Fruit fly (Drosophila melanogaster) whole organism, embryonic: ENCODE measurements around the gene CanB.

Experiments
- Bdp1 ChIP-seq: fragments of 200-800 bp; sonication (Bioruptor generic); optimal IDR thresholded peaks from 3 replicates; lab custom pipeline; 2016; ENCODE audit warnings: missing biosample characterization, missing genetic modification characterization
- CG10366 ChIP-seq: fragments of 200-800 bp; sonication (Bioruptor generic); IDR thresholded peaks from 2 replicates; pipeline ENCODE4 v1.3.6; 2022; ENCODE audit warnings: missing biosample characterization, missing genetic modification characterization
- CG10462 ChIP-seq: fragments of 200-800 bp; sonication (Bioruptor generic); optimal IDR thresholded peaks from 2 replicates; lab custom pipeline; 2016; ENCODE audit warnings: missing biosample characterization, missing genetic modification characterization
- CG10959 ChIP-seq: fragments of 200-800 bp; sonication (Bioruptor generic); IDR thresholded peaks from 2 replicates; pipeline ENCODE4 v1.3.6; 2022; ENCODE audit warnings: missing biosample characterization, missing genetic modification characterization
- CG11723 ChIP-seq: fragments of 200-800 bp; sonication (Bioruptor generic); optimal IDR thresholded peaks from 2 replicates; lab custom pipeline; 2017; ENCODE audit warnings: missing biosample characterization, mild to moderate bottlenecking, missing genetic modification characterization
- CG12071 ChIP-seq: fragments of 200-800 bp; sonication (Bioruptor generic); optimal IDR thresholded peaks from 3 replicates; lab custom pipeline; 2018; ENCODE audit warnings: missing biosample characterization, mild to moderate bottlenecking, missing genetic modification characterization
- CG12299 ChIP-seq: fragments of 200-800 bp; sonication (Bioruptor generic); optimal IDR thresholded peaks from 2 replicates; lab custom pipeline; 2018; ENCODE audit warnings: missing biosample characterization, mild to moderate bottlenecking, missing genetic modification characterization
- CG13775 ChIP-seq: fragments of 200-800 bp; sonication (Bioruptor generic); optimal IDR thresholded peaks from 3 replicates; lab custom pipeline; 2017; ENCODE audit warnings: missing biosample characterization, mild to moderate bottlenecking, missing genetic modification characterization
- CG13894 ChIP-seq: fragments of 200-800 bp; sonication (Bioruptor generic); optimal IDR thresholded peaks from 3 replicates; lab custom pipeline; 2018; ENCODE audit warnings: missing biosample characterization, mild to moderate bottlenecking, missing genetic modification characterization, moderate library complexity
- CG15696 ChIP-seq: fragments of 200-800 bp; sonication (Bioruptor generic); optimal IDR thresholded peaks from 2 replicates; lab custom pipeline; 2019; ENCODE audit warnings: missing biosample characterization, mild to moderate bottlenecking, missing genetic modification characterization, moderate library complexity
- CG1603 ChIP-seq: fragments of 200-800 bp; sonication (Bioruptor generic); optimal IDR thresholded peaks from 2 replicates; lab custom pipeline; 2019; ENCODE audit warnings: missing biosample characterization, mild to moderate bottlenecking, missing genetic modification characterization, moderate library complexity
- CG18619 ChIP-seq: fragments of 200-800 bp; sonication (Bioruptor generic); optimal IDR thresholded peaks from 3 replicates; lab custom pipeline; 2017; ENCODE audit warnings: missing biosample characterization, mild to moderate bottlenecking, missing genetic modification characterization
- CG18764 ChIP-seq: fragments of 200-800 bp; sonication (Bioruptor generic); optimal IDR thresholded peaks from 3 replicates; lab custom pipeline; 2016; ENCODE audit warnings: missing biosample characterization, missing genetic modification characterization
- CG2712 ChIP-seq: fragments of 200-800 bp; optimal IDR thresholded peaks from 3 replicates; lab custom pipeline; 2019; ENCODE audit warnings: missing biosample characterization, mild to moderate bottlenecking, missing genetic modification characterization, moderate library complexity
- CG3281 ChIP-seq: fragments of 200-800 bp; sonication (Bioruptor generic); optimal IDR thresholded peaks from 3 replicates; lab custom pipeline; 2017; ENCODE audit warnings: missing biosample characterization, mild to moderate bottlenecking, missing genetic modification characterization
- CG34224 ChIP-seq: fragments of 200-800 bp; sonication (Bioruptor generic); IDR thresholded peaks from 3 replicates; pipeline ENCODE4 v1.3.6; 2022; ENCODE audit warnings: missing biosample characterization, missing genetic modification characterization; ENCODE audit not compliant: partially characterized antibody
- CG3995 ChIP-seq: fragments of 200-800 bp; sonication (Bioruptor generic); optimal IDR thresholded peaks from 3 replicates; lab custom pipeline; 2016; ENCODE audit warnings: missing biosample characterization, missing genetic modification characterization
- CG42726 ChIP-seq: fragments of 200-800 bp; sonication (Bioruptor generic); IDR thresholded peaks from 2 replicates; pipeline ENCODE4 v1.3.6; 2022; ENCODE audit warnings: missing biosample characterization, missing genetic modification characterization; ENCODE audit not compliant: partially characterized antibody
- CG4730 ChIP-seq: fragments of 200-800 bp; sonication (Bioruptor generic); IDR thresholded peaks from 2 replicates; pipeline ENCODE4 v1.3.6; 2022; ENCODE audit warnings: missing biosample characterization, missing genetic modification characterization
- CG5245 ChIP-seq: fragments of 200-800 bp; sonication (Bioruptor generic); optimal IDR thresholded peaks from 3 replicates; lab custom pipeline; 2016; ENCODE audit warnings: missing biosample characterization, missing genetic modification characterization
- CG5953 ChIP-seq: fragments of 200-800 bp; sonication (Bioruptor generic); IDR thresholded peaks from 2 replicates; pipeline ENCODE4 v1.3.6; 2022; ENCODE audit warnings: missing biosample characterization, missing genetic modification characterization
- CG6791 ChIP-seq: fragments of 200-800 bp; sonication (Bioruptor generic); IDR thresholded peaks from 3 replicates; pipeline ENCODE4 v1.3.6; 2022; ENCODE audit warnings: missing biosample characterization, missing genetic modification characterization; ENCODE audit not compliant: partially characterized antibody
- CG6854 ChIP-seq: fragments of 200-800 bp; sonication (Bioruptor generic); optimal IDR thresholded peaks from 3 replicates; lab custom pipeline; 2017; ENCODE audit warnings: missing biosample characterization, mild to moderate bottlenecking, missing genetic modification characterization
- CG7786 ChIP-seq: fragments of 200-800 bp; sonication (Bioruptor generic); optimal IDR thresholded peaks from 2 replicates; lab custom pipeline; 2016; ENCODE audit warnings: missing biosample characterization, missing genetic modification characterization
- CG9876 ChIP-seq: fragments of 200-800 bp; sonication (Bioruptor generic); optimal IDR thresholded peaks from 2 replicates; lab custom pipeline; 2016; ENCODE audit warnings: missing biosample characterization, missing genetic modification characterization
- CoRest ChIP-seq: fragments of 200-800 bp; sonication (Bioruptor generic); optimal IDR thresholded peaks from 3 replicates; lab custom pipeline; 2018; ENCODE audit warnings: missing biosample characterization, mild to moderate bottlenecking, missing genetic modification characterization, moderate library complexity
- Dp ChIP-seq: fragments of 200-800 bp; sonication (Bioruptor generic); optimal IDR thresholded peaks from 2 replicates; lab custom pipeline; 2018; ENCODE audit warnings: missing biosample characterization, mild to moderate bottlenecking, missing genetic modification characterization, moderate library complexity
- HmgZ ChIP-seq: fragments of 200-800 bp; sonication (Bioruptor generic); optimal IDR thresholded peaks from 2 replicates; lab custom pipeline; 2018; ENCODE audit warnings: missing biosample characterization, mild to moderate bottlenecking, missing genetic modification characterization
- Hr51 ChIP-seq, 2 experiments: fragments of 200-800 bp; sonication (Bioruptor generic); optimal IDR thresholded peaks; 2 replicates in 1 of 2; 3 replicates in 1 of 2; lab custom pipeline; 2016 to 2018; ENCODE audit warnings: missing biosample characterization in 2 of 2, missing genetic modification characterization in 2 of 2, mild to moderate bottlenecking in 1 of 2, moderate library complexity in 1 of 2
- Myb ChIP-seq: fragments of 200-800 bp; sonication (Bioruptor generic); optimal IDR thresholded peaks from 2 replicates; lab custom pipeline; 2016; ENCODE audit warnings: missing biosample characterization, missing genetic modification characterization
- NC2α ChIP-seq: fragments of 200-800 bp; sonication (Bioruptor generic); optimal IDR thresholded peaks from 2 replicates; lab custom pipeline; 2016; ENCODE audit warnings: missing biosample characterization, missing genetic modification characterization
- Ssrp ChIP-seq: fragments of 200-800 bp; sonication (Bioruptor generic); optimal IDR thresholded peaks from 2 replicates; lab custom pipeline; 2018; ENCODE audit warnings: missing biosample characterization, mild to moderate bottlenecking, missing genetic modification characterization, moderate library complexity
- Usf ChIP-seq: fragments of 200-800 bp; sonication (Bioruptor generic); optimal IDR thresholded peaks from 2 replicates; lab custom pipeline; 2017; ENCODE audit warnings: missing genotype, missing biosample characterization, missing genetic modification characterization
- ab ChIP-seq: fragments of 200-800 bp; sonication (Bioruptor generic); optimal IDR thresholded peaks from 2 replicates; lab custom pipeline; 2016; ENCODE audit warnings: missing biosample characterization, missing genetic modification characterization
- cas ChIP-seq: fragments of 200-800 bp; sonication (Bioruptor generic); IDR thresholded peaks from 2 replicates; pipeline ENCODE4 v1.3.6; 2022; ENCODE audit warnings: missing biosample characterization, missing genetic modification characterization
- caup ChIP-seq: fragments of 200-800 bp; sonication (Bioruptor generic); optimal IDR thresholded peaks from 3 replicates; lab custom pipeline; 2017; ENCODE audit warnings: missing biosample characterization, mild to moderate bottlenecking, missing genetic modification characterization, moderate library complexity; ENCODE audit not compliant: severe bottlenecking
- ems ChIP-seq: fragments of 200-800 bp; sonication (Bioruptor generic); optimal IDR thresholded peaks from 3 replicates; lab custom pipeline; 2016; ENCODE audit warnings: missing biosample characterization, missing genetic modification characterization
- en ChIP-seq: fragments of 200-800 bp; sonication (Bioruptor generic); optimal IDR thresholded peaks from 2 replicates; lab custom pipeline; 2016; ENCODE audit warnings: missing biosample characterization, missing genetic modification characterization
- gem ChIP-seq: fragments of 200-800 bp; sonication (Bioruptor generic); optimal IDR thresholded peaks from 2 replicates; lab custom pipeline; 2019; ENCODE audit warnings: missing biosample characterization, mild to moderate bottlenecking, missing genetic modification characterization, moderate library complexity
- jumu ChIP-seq: fragments of 200-800 bp; sonication (Bioruptor generic); optimal IDR thresholded peaks from 3 replicates; lab custom pipeline; 2016; ENCODE audit warnings: missing biosample characterization, missing genetic modification characterization
- nerfin-2 ChIP-seq: fragments of 200-800 bp; sonication (Bioruptor generic); IDR thresholded peaks from 2 replicates; pipeline ENCODE4 v1.3.6; 2022; ENCODE audit warnings: missing biosample characterization, missing genetic modification characterization; ENCODE audit not compliant: partially characterized antibody
- nmo ChIP-seq: fragments of 200-800 bp; sonication (Bioruptor generic); optimal IDR thresholded peaks from 2 replicates; lab custom pipeline; 2018; ENCODE audit warnings: missing biosample characterization, mild to moderate bottlenecking, missing genetic modification characterization, moderate library complexity
- otp ChIP-seq: fragments of 200-800 bp; sonication (Bioruptor generic); IDR thresholded peaks from 3 replicates; pipeline ENCODE4, ENCODE4 v1.3.6; 2022; ENCODE audit warnings: missing biosample characterization, missing genetic modification characterization
- pb ChIP-seq: fragments of 200-800 bp; sonication (Bioruptor generic); optimal IDR thresholded peaks from 3 replicates; lab custom pipeline; 2016; ENCODE audit warnings: missing biosample characterization, missing genetic modification characterization
- repo ChIP-seq: fragments of 200-800 bp; sonication (Bioruptor generic); optimal IDR thresholded peaks from 2 replicates; lab custom pipeline; 2016; ENCODE audit warnings: missing biosample characterization, missing genetic modification characterization
- run ChIP-seq: fragments of 200-800 bp; sonication (Bioruptor generic); optimal IDR thresholded peaks from 3 replicates; lab custom pipeline; 2018; ENCODE audit warnings: missing biosample characterization, mild to moderate bottlenecking, missing genetic modification characterization
- sd ChIP-seq: fragments of 200-800 bp; sonication (Bioruptor generic); optimal IDR thresholded peaks from 3 replicates; lab custom pipeline; 2018; ENCODE audit warnings: missing biosample characterization, mild to moderate bottlenecking, missing genetic modification characterization, moderate library complexity
- sna ChIP-seq: fragments of 200-800 bp; sonication (Bioruptor generic); IDR thresholded peaks from 2 replicates; pipeline ENCODE4 v1.3.6; 2022; ENCODE audit warnings: missing biosample characterization, missing genetic modification characterization; ENCODE audit not compliant: partially characterized antibody
- sug ChIP-seq: fragments of 200-800 bp; optimal IDR thresholded peaks from 2 replicates; lab custom pipeline; 2019; ENCODE audit warnings: missing biosample characterization, mild to moderate bottlenecking, missing genetic modification characterization, moderate library complexity
- trh ChIP-seq: fragments of 200-800 bp; sonication (Bioruptor generic); optimal IDR thresholded peaks from 2 replicates; lab custom pipeline; 2016; ENCODE audit warnings: missing biosample characterization, missing genetic modification characterization

The CanB gene

DNA sequence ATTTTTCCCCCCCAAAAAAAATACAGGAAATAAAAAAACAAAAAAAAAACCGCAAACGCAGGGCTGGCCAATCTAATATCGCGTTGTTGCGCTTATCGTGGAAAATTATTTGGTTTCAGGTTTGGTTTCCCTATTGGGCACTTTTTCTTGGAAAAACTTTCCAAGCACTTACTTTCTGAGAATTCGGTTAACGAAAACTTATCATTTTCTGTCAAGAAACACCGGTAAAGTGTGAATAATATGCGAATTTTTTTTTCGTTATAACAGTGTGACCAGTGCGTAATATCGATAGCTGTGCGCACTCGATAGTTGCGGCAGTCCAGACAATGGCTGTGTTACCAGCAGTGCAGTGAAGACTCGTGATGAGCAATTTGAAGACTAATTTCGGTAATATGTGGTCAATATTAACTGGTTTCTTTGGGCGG lies 9.8 kb upstream of the CanB start, which contains the start of gene Rnp4F (continued):
- TF ChIP-seq sug = no peak
- peak; percentile 34 for TF ChIP-seq CG2712 (tag; lab: Kevin White, UChicago)
- peak; percentile 48 for TF ChIP-seq CG3281 (GFP tag; lab: Kevin White, UChicago)
- TF ChIP-seq sna (GFP tag; lab: Robert Waterston, UW) = peak; percentile 60; the same call in 1 of the 2 replicates
- peak; percentile 73 for TF ChIP-seq HmgZ (tag; lab: Kevin White, UChicago)
- peak; percentile 24 for TF ChIP-seq Ssrp (tag; lab: Kevin White, UChicago)
- TF ChIP-seq CG10959 (GFP tag; lab: Robert Waterston, UW) = peak; percentile 25; the same call in 1 of the 2 replicates
- TF ChIP-seq CG9876 (GFP tag; lab: Kevin White, UChicago) = peak; percentile 72
- TF ChIP-seq CG10462 (GFP tag; lab: Kevin White, UChicago) = peak; percentile 19
- TF ChIP-seq jumu = peak; percentile 65
- no peak for TF ChIP-seq NC2α (GFP tag; lab: Kevin White, UChicago)
- TF ChIP-seq repo (GFP tag; lab: Kevin White, UChicago) = peak; percentile 23
- TF ChIP-seq cas = peak; percentile 24; the same call in 1 of the 2 replicates
- TF ChIP-seq Hr51 (GFP tag; optimal IDR thresholded peaks at IDR 0.05; lab: Kevin White, UChicago) = peak in 1 of 2 experiments; percentile 31
- no peak for TF ChIP-seq CG1603 (tag; lab: Kevin White, UChicago)
- peak; percentile 42; the same call in 1 of the 2 replicates for TF ChIP-seq CG4730 (GFP tag; lab: Robert Waterston, UW)
- TF ChIP-seq CG5245 (GFP tag; lab: Kevin White, UChicago) = peak; percentile 35
- TF ChIP-seq Myb (GFP tag; lab: Kevin White, UChicago) = peak; percentile 82
- no peak for TF ChIP-seq gem (tag; lab: Kevin White, UChicago)
- peak; percentile 25 for TF ChIP-seq CG15696 (tag; lab: Kevin White, UChicago)
- peak; percentile 58; the same call in 1 of the 2 replicates for TF ChIP-seq nerfin-2 (GFP tag; lab: Robert Waterston, UW)
- TF ChIP-seq CG42726 = peak; percentile 83
- peak; percentile 58; the same call in 1 of the 2 replicates for TF ChIP-seq CG10366
- peak; percentile 51 for TF ChIP-seq CG18619 (GFP tag; lab: Kevin White, UChicago)
- no peak for TF ChIP-seq sd (tag; lab: Kevin White, UChicago)
- TF ChIP-seq CG12299 (tag; lab: Kevin White, UChicago) = no peak
- TF ChIP-seq CG7786 (GFP tag; lab: Kevin White, UChicago) = peak; percentile 82
- TF ChIP-seq Usf (GFP tag; lab: Kevin White, UChicago) = peak; percentile 68
- TF ChIP-seq CG34224 (GFP tag; lab: Robert Waterston, UW) = peak; percentile 64
- peak; percentile 38 for TF ChIP-seq CG18764 (GFP tag; lab: Kevin White, UChicago)
- peak; percentile 80 for TF ChIP-seq CG6791 (GFP tag; lab: Robert Waterston, UW)
- no peak for TF ChIP-seq otp (GFP tag; lab: Robert Waterston, UW)
- peak; percentile 58 for TF ChIP-seq ems (GFP tag; lab: Kevin White, UChicago)
- no peak for TF ChIP-seq CG5953
- TF ChIP-seq ab (GFP tag; lab: Kevin White, UChicago) = peak; percentile 53
- TF ChIP-seq trh (GFP tag; lab: Kevin White, UChicago) = peak; percentile 49
- no peak for TF ChIP-seq caup (GFP tag; lab: Kevin White, UChicago)
- TF ChIP-seq pb = peak; percentile 60
- peak; percentile 66 for TF ChIP-seq CG3995 (GFP tag; lab: Kevin White, UChicago)
- TF ChIP-seq CG12071 (GFP tag; lab: Kevin White, UChicago) = no peak
- no peak for TF ChIP-seq run
- peak; percentile 37 for TF ChIP-seq Bdp1 (GFP tag; lab: Kevin White, UChicago)
- TF ChIP-seq Dp = peak; percentile 55
- peak; percentile 71 for TF ChIP-seq nmo (GFP tag; lab: Kevin White, UChicago)
- TF ChIP-seq CoRest = peak; percentile 77
- no peak for TF ChIP-seq CG11723
- no peak for TF ChIP-seq en (GFP tag; lab: Kevin White, UChicago)
- TF ChIP-seq CG13894 (tag; lab: Kevin White, UChicago) = peak; percentile 27
- TF ChIP-seq CG13775 = peak; percentile 73
- no peak for TF ChIP-seq CG6854 (GFP tag; lab: Kevin White, UChicago)
